Worm (Caenorhabditis elegans): Measurements from ENCODE around the gene F25H8.2.
"Not testable (repeated sequence)": the region's sequence is repeated elsewhere in the genome, so short reads cannot be mapped to it uniquely, and the experiment has no call there.

Gene F25H8.2

DNA sequence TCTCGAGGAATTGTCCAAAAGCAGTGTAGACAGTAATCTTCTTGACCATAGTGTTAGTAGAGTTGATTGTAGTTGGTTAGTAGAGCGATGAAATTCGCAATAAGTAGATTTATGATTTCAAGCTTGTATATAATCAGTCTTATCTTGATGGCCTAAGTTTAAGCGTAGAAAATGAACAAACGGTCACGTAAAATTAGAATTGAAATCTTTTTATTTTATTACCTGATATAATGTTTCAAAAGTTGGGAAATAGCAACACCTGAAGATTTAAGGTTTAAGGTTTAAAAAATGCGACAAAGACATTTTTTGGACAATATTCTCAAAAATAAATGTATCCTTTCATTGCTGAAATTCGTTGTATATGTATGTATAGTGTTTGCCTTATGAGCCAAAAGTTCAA is 38.4 kb upstream of the F25H8.2 start, which contains the start of gene sss-1:
Gene sss-1, minus strand, starts transcription at position 101 of the 400 bp plus-strand sequence.
- TF ChIP-seq unc-62 (GFP tag; optimal IDR thresholded peaks at IDR 0.05); snpc-4 (tag; optimal IDR thresholded peaks at IDR 0.05); tbx-2 (tag; optimal IDR thresholded peaks at IDR 0.05): not testable (repeated sequence)

DNA sequence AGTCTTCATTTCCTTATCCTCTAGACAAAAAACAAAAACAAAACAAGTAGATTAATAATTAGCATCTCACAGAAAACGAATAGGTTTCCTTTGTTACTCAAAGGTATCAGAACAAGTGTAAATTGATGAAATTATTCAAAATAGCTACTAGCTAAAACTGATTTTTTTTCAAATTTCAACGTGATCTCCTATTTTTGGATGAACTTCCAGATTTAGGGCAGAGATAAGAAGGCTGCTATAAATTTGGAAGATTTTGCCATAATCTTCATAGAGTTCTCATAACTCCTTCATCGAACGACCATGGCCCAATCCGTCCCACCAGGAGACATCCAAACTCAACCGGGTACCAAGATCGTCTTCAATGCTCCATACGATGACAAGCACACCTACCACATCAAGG is 37.7 kb upstream of the F25H8.2 start, which contains the start of gene msp-77:
Gene msp-77, plus strand, starts transcription at position 301 of the 400 bp plus-strand sequence.
- not testable (repeated sequence) for TF ChIP-seq lsy-12, nhr-237, unc-39 (tag; optimal IDR thresholded peaks at IDR 0.05)

DNA sequence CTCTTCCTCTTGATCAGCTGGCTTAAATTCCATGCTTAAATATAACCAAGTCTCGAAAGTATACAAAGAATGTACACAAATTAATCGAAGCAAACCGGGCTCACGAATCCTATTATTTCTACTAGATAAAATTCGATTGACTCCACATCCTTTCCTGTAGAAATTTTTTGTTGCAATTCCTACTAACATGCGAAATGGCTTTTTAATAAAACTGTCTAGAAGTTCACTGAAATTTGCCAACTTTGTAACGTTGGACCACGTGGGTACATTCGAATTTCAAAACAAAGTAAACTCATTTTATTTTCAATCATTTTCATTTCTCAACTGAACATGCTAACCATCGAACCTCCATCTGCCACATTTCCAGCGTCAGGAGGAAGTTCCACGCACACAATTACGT is 36.9 kb upstream of the F25H8.2 start, which contains the start of gene ssp-32:
Gene ssp-32, plus strand, starts transcription at position 301 of the 400 bp plus-strand sequence.
- TF ChIP-seq nhr-23 (tag; optimal IDR thresholded peaks at IDR 0.05) = no peak
- no peak for TF ChIP-seq egl-27 (tag; optimal IDR thresholded peaks at IDR 0.05)
- no peak for TF ChIP-seq egl-5 (tag; optimal IDR thresholded peaks at IDR 0.05)
- TF ChIP-seq ceh-28 (tag; optimal IDR thresholded peaks at IDR 0.05) = no peak
- TF ChIP-seq lsy-12 (tag; optimal IDR thresholded peaks at IDR 0.05) = no peak
- TF ChIP-seq nhr-28 (tag; optimal IDR thresholded peaks at IDR 0.05) = no peak
- no peak for TF ChIP-seq jun-1 (tag; optimal IDR thresholded peaks at IDR 0.05)
- TF ChIP-seq ama-1 (optimal IDR thresholded peaks at IDR 0.05) = no peak
- TF ChIP-seq mml-1 (tag; optimal IDR thresholded peaks at IDR 0.05) = no peak
- no peak for TF ChIP-seq snpc-4 (tag; optimal IDR thresholded peaks at IDR 0.05)
- no peak for TF ChIP-seq pha-4 (tag; optimal IDR thresholded peaks at IDR 0.05)
- no peak for TF ChIP-seq ZK546.5 (tag; optimal IDR thresholded peaks at IDR 0.05)
- no peak for TF ChIP-seq tbx-2 (tag; optimal IDR thresholded peaks at IDR 0.05)

DNA sequence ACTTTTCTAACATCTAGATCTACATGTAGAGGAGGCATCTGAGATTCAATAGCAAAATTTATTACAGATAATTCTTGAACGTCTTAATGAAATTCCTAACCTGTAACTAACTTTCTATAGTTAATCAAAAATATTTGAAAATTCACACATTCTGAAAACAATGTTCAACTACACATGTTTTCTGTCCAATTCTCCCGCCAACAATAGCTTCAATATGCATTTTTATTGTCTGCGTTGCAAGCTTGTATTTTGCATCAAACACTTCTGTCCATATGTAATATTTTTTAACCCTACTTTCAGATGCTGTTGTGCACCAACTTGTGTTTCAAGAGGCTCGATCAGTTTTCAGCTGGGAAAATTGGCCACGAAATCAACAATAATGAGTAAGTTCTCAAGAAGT is 33.3 kb upstream of the F25H8.2 start, which contains the start of gene tbc-3:
Gene tbc-3, plus strand, starts transcription at position 301 of the 400 bp plus-strand sequence.
- TF ChIP-seq fkh-2 (tag; optimal IDR thresholded peaks at IDR 0.05) (no peak), unc-62 (GFP tag; optimal IDR thresholded peaks at IDR 0.05) (no peak), nhr-76 (tag; optimal IDR thresholded peaks at IDR 0.05) (no peak), lsy-12 (tag; optimal IDR thresholded peaks at IDR 0.05) (no peak), snpc-4 (tag; optimal IDR thresholded peaks at IDR 0.05) (no peak), nhr-77 (tag; optimal IDR thresholded peaks at IDR 0.05) (no peak), ceh-28 (tag; optimal IDR thresholded peaks at IDR 0.05) (no peak), mdl-1 (tag; optimal IDR thresholded peaks at IDR 0.05) (no peak), ztf-11 (tag; optimal IDR thresholded peaks at IDR 0.05) (no peak), sea-2 (GFP tag; optimal IDR thresholded peaks at IDR 0.05) (no peak), nhr-28 (tag; optimal IDR thresholded peaks at IDR 0.05) (no peak), unc-39 (tag; optimal IDR thresholded peaks at IDR 0.05) (no peak), mml-1 (tag; optimal IDR thresholded peaks at IDR 0.05) (no peak), nhr-237 (tag; optimal IDR thresholded peaks at IDR 0.05) (no peak), nhr-67 (tag; optimal IDR thresholded peaks at IDR 0.05) (no peak), zag-1 (tag; optimal IDR thresholded peaks at IDR 0.05) (no peak), fkh-10 (GFP tag; optimal IDR thresholded peaks at IDR 0.05) (no peak), R02D3.7 (tag; optimal IDR thresholded peaks at IDR 0.05) (no peak), pha-4 (tag; optimal IDR thresholded peaks at IDR 0.05) (no peak)

DNA sequence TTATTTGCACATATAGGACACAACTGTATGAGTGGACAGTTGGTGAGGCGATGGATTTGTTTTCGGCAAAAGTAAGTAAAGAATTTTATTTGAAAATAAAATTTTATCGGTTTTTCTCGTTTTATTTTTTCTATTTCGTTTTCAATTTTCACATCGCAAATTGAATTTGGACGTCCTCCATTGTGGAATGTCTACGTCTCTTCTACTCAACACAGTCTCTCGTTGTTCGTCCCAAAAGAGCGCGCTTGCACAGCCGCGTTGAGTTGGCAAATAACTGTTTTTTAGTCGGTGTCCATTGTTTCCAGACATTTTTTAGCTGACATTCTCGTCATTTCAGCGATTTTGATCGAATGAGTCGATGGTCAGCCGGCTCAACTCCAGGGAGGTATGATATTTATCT is 32.8 kb upstream of the F25H8.2 start:
- TF ChIP-seq lin-15B (tag; optimal IDR thresholded peaks at IDR 0.05) (peak; percentile 31), egl-27 (tag; optimal IDR thresholded peaks at IDR 0.05) (no peak), hmg-11 (tag; optimal IDR thresholded peaks at IDR 0.05) (peak; percentile 7), pha-4 (tag; optimal IDR thresholded peaks at IDR 0.05) (peak; percentile 34)

DNA sequence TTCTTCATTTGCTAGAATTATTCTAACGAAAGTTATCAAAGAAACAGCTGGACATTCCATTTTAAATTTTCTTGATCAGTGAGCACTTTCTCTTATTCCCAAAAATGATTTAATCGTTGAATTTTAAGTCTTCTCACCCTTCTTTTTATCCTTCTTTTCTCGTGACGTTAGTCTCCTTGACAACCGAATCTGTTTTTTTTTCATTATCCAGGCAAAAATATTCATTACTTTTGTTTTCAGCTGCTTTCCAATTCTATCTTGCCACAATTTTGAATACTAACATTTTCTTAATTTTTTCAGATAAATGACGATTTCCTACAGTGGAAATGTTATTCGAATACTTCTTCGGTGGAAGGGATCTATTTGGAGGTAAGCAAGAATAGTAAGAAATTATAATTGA is 28.4 kb upstream of the F25H8.2 start, which contains the start of gene best-13:
Gene best-13, plus strand, starts transcription at position 301 of the 400 bp plus-strand sequence.
- no peak for TF ChIP-seq fkh-10 (GFP tag; optimal IDR thresholded peaks at IDR 0.05)

DNA sequence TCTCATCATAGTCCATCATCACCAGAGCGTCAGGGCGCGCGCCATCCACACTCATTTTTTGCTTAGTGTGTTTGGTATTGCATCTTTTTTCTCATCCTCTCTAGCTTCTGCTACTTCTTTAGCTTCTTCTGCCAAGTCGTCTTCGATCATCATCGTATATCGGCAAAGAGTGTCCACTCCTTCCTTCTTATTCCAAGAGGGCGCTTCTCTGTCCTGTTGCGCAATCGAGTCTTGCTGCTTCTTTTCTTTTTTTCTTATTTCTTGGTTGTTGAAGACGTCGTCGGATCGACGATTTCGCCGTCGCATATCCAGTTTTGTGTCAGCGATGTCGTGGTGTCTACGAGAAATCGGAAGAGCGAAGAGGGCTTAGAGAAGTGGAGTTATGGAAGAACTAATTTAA is 19.0 kb upstream of the F25H8.2 start:
- TF ChIP-seq nhr-23 (tag; optimal IDR thresholded peaks at IDR 0.05) (peak; percentile 10), lin-15B (tag; optimal IDR thresholded peaks at IDR 0.05) (no peak), nhr-25 (tag; optimal IDR thresholded peaks at IDR 0.05) (peak; percentile 55), nhr-43 (tag; optimal IDR thresholded peaks at IDR 0.05; ENCODE audit: poor library complexity, severe bottlenecking) (peak; percentile 4)
